Fruit fly (Drosophila melanogaster) whole organism, embryonic: ENCODE results near the gene Tsp29Fb.
A peak's percentile ranks its signal among the peaks of the same experiment; 100 is the strongest.

ENCODE experiments used
- Asciz ChIP-seq: fragments of 200-800 bp; sonication (Bioruptor generic); optimal IDR thresholded peaks from 2 replicates; lab custom pipeline; 2017; ENCODE audit warnings: missing biosample characterization, mild to moderate bottlenecking, missing genetic modification characterization, missing genetic modification reagents
- Blimp-1 ChIP-seq: fragments of 200-800 bp; sonication (Bioruptor generic); optimal IDR thresholded peaks from 3 replicates; lab custom pipeline; 2018; ENCODE audit warnings: missing biosample characterization, missing genetic modification characterization, mild to moderate bottlenecking, moderate library complexity, missing genetic modification reagents
- CG11085 ChIP-seq: fragments of 200-800 bp; sonication (Bioruptor generic); IDR thresholded peaks from 2 replicates; pipeline ENCODE4 v1.3.6; 2022; ENCODE audit warnings: missing biosample characterization, missing genetic modification characterization
- CG11695 ChIP-seq: fragments of 200-800 bp; sonication (Bioruptor generic); IDR thresholded peaks from 3 replicates; pipeline ENCODE4 v1.3.6; 2022; ENCODE audit warnings: missing biosample characterization, missing genetic modification characterization
- CG11723 ChIP-seq: fragments of 200-800 bp; sonication (Bioruptor generic); optimal IDR thresholded peaks from 2 replicates; lab custom pipeline; 2017; ENCODE audit warnings: missing biosample characterization, mild to moderate bottlenecking, missing genetic modification characterization
- CG12155 ChIP-seq: fragments of 200-800 bp; sonication (Bioruptor generic); optimal IDR thresholded peaks from 3 replicates; lab custom pipeline; 2016; ENCODE audit warnings: missing biosample characterization, missing genetic modification characterization
- CG12744 ChIP-seq: fragments of 200-800 bp; sonication (Bioruptor generic); optimal IDR thresholded peaks from 2 replicates; lab custom pipeline; 2016; ENCODE audit warnings: missing biosample characterization, missing genetic modification characterization
- CG12942 ChIP-seq: fragments of 200-800 bp; sonication (Bioruptor generic); optimal IDR thresholded peaks from 3 replicates; lab custom pipeline; 2016; ENCODE audit warnings: missing biosample characterization, missing genetic modification characterization
- CG14050 ChIP-seq: fragments of 200-800 bp; sonication (Bioruptor generic); IDR thresholded peaks from 3 replicates; pipeline ENCODE4 v1.3.6; 2022; ENCODE audit warnings: missing biosample characterization, missing genetic modification characterization
- CG14965 ChIP-seq: fragments of 200-800 bp; sonication (Bioruptor generic); optimal IDR thresholded peaks from 2 replicates; lab custom pipeline; 2016; ENCODE audit warnings: missing biosample characterization, missing genetic modification characterization, borderline replicate concordance
- CG1602 ChIP-seq: fragments of 200-800 bp; sonication (Bioruptor generic); optimal IDR thresholded peaks from 3 replicates; lab custom pipeline; 2016; ENCODE audit warnings: missing biosample characterization, missing genetic modification characterization
- CG17359 ChIP-seq: fragments of 200-800 bp; sonication (Bioruptor generic); optimal IDR thresholded peaks from 3 replicates; lab custom pipeline; 2018; ENCODE audit warnings: missing biosample characterization, mild to moderate bottlenecking, missing genetic modification characterization, moderate library complexity
- CG17385 ChIP-seq: fragments of 200-800 bp; sonication (Bioruptor generic); optimal IDR thresholded peaks from 3 replicates; lab custom pipeline; 2018; ENCODE audit warnings: missing biosample characterization, mild to moderate bottlenecking, missing genetic modification characterization
- CG2678 ChIP-seq: fragments of 200-800 bp; sonication (Bioruptor generic); optimal IDR thresholded peaks from 3 replicates; lab custom pipeline; 2019; ENCODE audit warnings: missing biosample characterization, mild to moderate bottlenecking, missing genetic modification characterization, moderate library complexity
- CG34376 ChIP-seq: fragments of 200-800 bp; sonication (Bioruptor generic); optimal IDR thresholded peaks from 2 replicates; lab custom pipeline; 2018; ENCODE audit warnings: missing biosample characterization, mild to moderate bottlenecking, missing genetic modification characterization
- CG4328 ChIP-seq: fragments of 200-800 bp; sonication (Bioruptor generic); optimal IDR thresholded peaks from 3 replicates; lab custom pipeline; 2017; ENCODE audit warnings: missing biosample characterization, missing genetic modification reagents, missing genetic modification characterization
- CG7839 ChIP-seq: fragments of 200-800 bp; sonication (Bioruptor generic); optimal IDR thresholded peaks from 3 replicates; lab custom pipeline; 2018; ENCODE audit warnings: missing biosample characterization, mild to moderate bottlenecking, missing genetic modification characterization, moderate library complexity
- CG7987 ChIP-seq: fragments of 200-800 bp; sonication (Bioruptor generic); optimal IDR thresholded peaks from 2 replicates; lab custom pipeline; 2018; ENCODE audit warnings: missing biosample characterization, mild to moderate bottlenecking, missing genetic modification characterization, moderate library complexity
- CTCF ChIP-seq: fragments of 200-800 bp; sonication (Bioruptor generic); optimal IDR thresholded peaks from 2 replicates; lab custom pipeline; 2017; ENCODE audit warnings: missing biosample characterization, mild to moderate bottlenecking, missing genetic modification characterization, moderate library complexity
- CrebB ChIP-seq: fragments of 200-800 bp; sonication (Bioruptor generic); optimal IDR thresholded peaks from 3 replicates; lab custom pipeline; 2018; ENCODE audit warnings: missing biosample characterization, mild to moderate bottlenecking, missing genetic modification characterization
- Doc3 ChIP-seq: fragments of 200-800 bp; sonication (Bioruptor generic); IDR thresholded peaks from 3 replicates; pipeline ENCODE4 v1.3.6; 2022; ENCODE audit warnings: missing biosample characterization, missing genetic modification characterization; ENCODE audit not compliant: partially characterized antibody
- HHEX ChIP-seq: fragments of 200-800 bp; sonication (Bioruptor generic); optimal IDR thresholded peaks from 3 replicates; lab custom pipeline; 2017; ENCODE audit warnings: missing biosample characterization, mild to moderate bottlenecking, missing genetic modification characterization, missing genetic modification reagents
- HmgZ ChIP-seq: fragments of 200-800 bp; sonication (Bioruptor generic); optimal IDR thresholded peaks from 2 replicates; lab custom pipeline; 2018; ENCODE audit warnings: missing biosample characterization, mild to moderate bottlenecking, missing genetic modification characterization
- Lim3 ChIP-seq: fragments of 200-800 bp; sonication (Bioruptor generic); IDR thresholded peaks from 2 replicates; pipeline ENCODE4 v1.3.6; 2022; ENCODE audit warnings: missing biosample characterization, missing genetic modification characterization
- Mrtf ChIP-seq: fragments of 200-800 bp; sonication (Bioruptor generic); IDR thresholded peaks from 3 replicates; pipeline ENCODE4 v1.3.6; 2022; ENCODE audit warnings: missing biosample characterization, missing genetic modification characterization
- Oaz ChIP-seq: fragments of 200-800 bp; sonication (Bioruptor generic); IDR thresholded peaks from 2 replicates; pipeline ENCODE4 v1.3.6; 2022; ENCODE audit warnings: missing biosample characterization, missing genetic modification characterization
- Sox100B ChIP-seq: fragments of 200-800 bp; sonication (Bioruptor generic); optimal IDR thresholded peaks from 3 replicates; lab custom pipeline; 2018; ENCODE audit warnings: missing biosample characterization, mild to moderate bottlenecking, missing genetic modification characterization
- Sry-β ChIP-seq: fragments of 200-800 bp; sonication (Bioruptor generic); optimal IDR thresholded peaks from 2 replicates; lab custom pipeline; 2018; ENCODE audit warnings: missing biosample characterization, mild to moderate bottlenecking, missing genetic modification characterization, moderate library complexity
- br ChIP-seq: fragments of >200 bp; optimal IDR thresholded peaks from 2 replicates; lab custom pipeline; 2017
- bsh ChIP-seq, 2 experiments: fragments of 200-800 bp; sonication (Bioruptor generic); optimal IDR thresholded peaks; 2 replicates each; lab custom pipeline; 2017 to 2018; ENCODE audit warnings: mild to moderate bottlenecking in 2 of 2, missing biosample characterization in 2 of 2, missing genetic modification characterization in 2 of 2, moderate library complexity in 1 of 2
- cg ChIP-seq: fragments of 200-800 bp; sonication (Bioruptor generic); optimal IDR thresholded peaks from 3 replicates; lab custom pipeline; 2019; ENCODE audit warnings: missing biosample characterization, mild to moderate bottlenecking, missing genetic modification characterization, moderate library complexity
- corto ChIP-seq: fragments of 200-800 bp; sonication (Bioruptor generic); optimal IDR thresholded peaks from 2 replicates; lab custom pipeline; 2016; ENCODE audit warnings: missing biosample characterization, mild to moderate bottlenecking, missing genetic modification characterization, moderate library complexity
- ems ChIP-seq: fragments of 200-800 bp; sonication (Bioruptor generic); optimal IDR thresholded peaks from 3 replicates; lab custom pipeline; 2016; ENCODE audit warnings: missing biosample characterization, missing genetic modification characterization
- esg ChIP-seq: fragments of 200-800 bp; sonication (Bioruptor generic); conservative IDR thresholded peaks from 2 replicates; pipeline ENCODE4 v1.3.6; 2022; ENCODE audit warnings: missing biosample characterization, missing genetic modification characterization
- exex ChIP-seq: fragments of 200-800 bp; sonication (Bioruptor generic); optimal IDR thresholded peaks from 4 replicates; lab custom pipeline; 2018; ENCODE audit warnings: missing biosample characterization, mild to moderate bottlenecking, missing genetic modification characterization, moderate library complexity
- fd64A ChIP-seq: fragments of 200-800 bp; sonication (Bioruptor generic); optimal IDR thresholded peaks from 3 replicates; lab custom pipeline; 2018; ENCODE audit warnings: missing biosample characterization, mild to moderate bottlenecking, missing genetic modification characterization
- grn ChIP-seq: fragments of 200-800 bp; sonication (Bioruptor generic); optimal IDR thresholded peaks from 3 replicates; lab custom pipeline; 2017; ENCODE audit warnings: missing biosample characterization, missing genetic modification characterization
- nau ChIP-seq: fragments of 200-800 bp; sonication (Bioruptor generic); optimal IDR thresholded peaks from 3 replicates; lab custom pipeline; 2017; ENCODE audit warnings: missing biosample characterization, mild to moderate bottlenecking, missing genetic modification characterization, missing genetic modification reagents
- onecut ChIP-seq: fragments of 200-800 bp; sonication (Bioruptor generic); IDR thresholded peaks from 2 replicates; pipeline ENCODE4 v1.3.6; 2022; ENCODE audit warnings: missing biosample characterization, missing genetic modification characterization
- pita ChIP-seq: fragments of 200-800 bp; sonication (Bioruptor generic); optimal IDR thresholded peaks from 2 replicates; lab custom pipeline; 2017; ENCODE audit warnings: missing biosample characterization, mild to moderate bottlenecking, missing genetic modification characterization
- pnt ChIP-seq: fragments of 200-800 bp; sonication (Bioruptor generic); optimal IDR thresholded peaks from 3 replicates; lab custom pipeline; 2016; ENCODE audit warnings: missing biosample characterization, missing genetic modification characterization
- prd ChIP-seq, 3 experiments: fragments of >200 bp in 2 of 3; fragments of 200-800 bp in 1 of 3; sonication (Bioruptor generic) in 1 of 3; optimal IDR thresholded peaks in 2 of 3; IDR thresholded peaks in 1 of 3; 2 replicates in 2 of 3; 3 replicates in 1 of 3; pipeline versions ENCODE4 v1.3.6 to Lab custom; 2017 to 2022; ENCODE audit warnings: missing biosample characterization in 1 of 3, missing genetic modification characterization in 1 of 3
- salm ChIP-seq: fragments of 200-800 bp; sonication (Bioruptor generic); optimal IDR thresholded peaks from 2 replicates; lab custom pipeline; 2018; ENCODE audit warnings: missing biosample characterization, mild to moderate bottlenecking, missing genetic modification characterization
- sd ChIP-seq: fragments of 200-800 bp; sonication (Bioruptor generic); optimal IDR thresholded peaks from 3 replicates; lab custom pipeline; 2018; ENCODE audit warnings: missing biosample characterization, mild to moderate bottlenecking, missing genetic modification characterization, moderate library complexity
- sens ChIP-seq: fragments of 200-800 bp; sonication (Bioruptor generic); peaks from one replicate; lab custom pipeline; 2016; ENCODE audit warnings: missing biosample characterization, missing genetic modification characterization
- slbo ChIP-seq: fragments of 200-800 bp; sonication (Bioruptor generic); IDR thresholded peaks from 2 replicates; pipeline ENCODE4 v1.3.6; 2022; ENCODE audit warnings: missing biosample characterization, missing genetic modification characterization
- sna ChIP-seq: fragments of 200-800 bp; sonication (Bioruptor generic); IDR thresholded peaks from 2 replicates; pipeline ENCODE4 v1.3.6; 2022; ENCODE audit warnings: missing biosample characterization, missing genetic modification characterization; ENCODE audit not compliant: partially characterized antibody
- sug ChIP-seq: fragments of 200-800 bp; optimal IDR thresholded peaks from 2 replicates; lab custom pipeline; 2019; ENCODE audit warnings: missing biosample characterization, mild to moderate bottlenecking, missing genetic modification characterization, moderate library complexity
- yki ChIP-seq: fragments of >200 bp; optimal IDR thresholded peaks from 3 replicates; lab custom pipeline; 2018

Tsp29Fb gene

DNA sequence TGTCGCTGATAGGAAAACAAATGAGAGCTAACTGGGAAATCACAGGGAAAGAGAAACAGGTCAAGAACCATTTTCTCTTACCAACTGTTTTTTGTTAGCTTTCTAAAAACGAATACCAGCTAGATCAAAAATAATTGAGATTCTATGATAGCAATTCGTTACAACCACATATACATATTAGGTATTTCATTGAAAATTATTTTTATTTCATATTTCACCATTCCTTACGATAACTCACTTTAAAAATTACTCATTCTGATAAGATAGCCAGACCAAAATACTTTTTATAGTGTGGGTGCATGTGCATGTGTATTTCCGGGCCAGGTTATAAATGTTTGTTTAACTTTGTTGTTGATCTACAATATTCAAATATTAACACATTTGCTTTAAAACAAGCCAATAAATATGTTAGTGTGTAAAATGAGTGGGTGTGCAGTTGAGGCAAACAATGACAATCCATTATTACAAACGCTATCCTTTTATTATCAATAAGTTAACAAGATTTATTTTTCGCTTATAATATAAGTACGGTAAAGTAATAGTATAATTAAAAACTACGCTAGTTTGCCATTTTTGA lies 735 bp downstream of the Tsp29Fb start (continued):
- TF ChIP-seq Lim3 (GFP tag; lab: Robert Waterston, UW) (no peak), onecut (peak; percentile 7; the same call in 1 of the 2 replicates), CG12942 (GFP tag; lab: Kevin White, UChicago) (no peak), CG7839 (tag; lab: Kevin White, UChicago) (no peak), Asciz (GFP tag; lab: Kevin White, UChicago) (peak; percentile 67), sna (no peak), corto (GFP tag; lab: Kevin White, UChicago) (no peak), Sry-β (no peak), ems (GFP tag; lab: Kevin White, UChicago) (no peak), yki (lab: Kevin White, UChicago) (no peak), CG17359 (tag; lab: Kevin White, UChicago) (peak; percentile 28), nau (GFP tag; lab: Kevin White, UChicago) (peak; percentile 32), Oaz (GFP tag; lab: Robert Waterston, UW) (no peak), Blimp-1 (GFP tag; lab: Kevin White, UChicago) (peak; percentile 34), CG12155 (GFP tag; lab: Kevin White, UChicago) (no peak), CG7987 (GFP tag; lab: Kevin White, UChicago) (peak; percentile 6), pnt (GFP tag; lab: Kevin White, UChicago) (no peak), HHEX (GFP tag; lab: Kevin White, UChicago) (no peak), Mrtf (no peak), CG11695 (GFP tag; lab: Robert Waterston, UW) (no peak), CG12744 (GFP tag; lab: Kevin White, UChicago) (no peak), prd (optimal IDR thresholded peaks at IDR 0.05; lab: Kevin White, UChicago) (no peak), prd (GFP tag; IDR thresholded peaks at IDR 0.05; lab: Robert Waterston, UW) (no peak), sd (peak; percentile 22), fd64A (GFP tag; lab: Kevin White, UChicago) (peak; percentile 48), CG11723 (GFP tag; lab: Kevin White, UChicago) (no peak), cg (GFP tag; lab: Kevin White, UChicago) (peak; percentile 19), HmgZ (tag; lab: Kevin White, UChicago) (no peak), esg (no peak), CG14965 (GFP tag; lab: Kevin White, UChicago) (no peak), CG4328 (GFP tag; lab: Kevin White, UChicago) (no peak), sens (GFP tag; lab: Kevin White, UChicago) (peak; percentile 58), Doc3 (GFP tag; lab: Robert Waterston, UW) (no peak), bsh (GFP tag; optimal IDR thresholded peaks at IDR 0.05; lab: Kevin White, UChicago) (peak in 1 of 2 experiments; percentile 18), br (no peak), CG14050 (GFP tag; lab: Robert Waterston, UW) (no peak), Sox100B (GFP tag; lab: Kevin White, UChicago) (peak; percentile 34), CG11085 (GFP tag; lab: Robert Waterston, UW) (no peak), pita (no peak), CTCF (GFP tag; lab: Kevin White, UChicago) (no peak), salm (tag; lab: Kevin White, UChicago) (peak; percentile 47)

DNA sequence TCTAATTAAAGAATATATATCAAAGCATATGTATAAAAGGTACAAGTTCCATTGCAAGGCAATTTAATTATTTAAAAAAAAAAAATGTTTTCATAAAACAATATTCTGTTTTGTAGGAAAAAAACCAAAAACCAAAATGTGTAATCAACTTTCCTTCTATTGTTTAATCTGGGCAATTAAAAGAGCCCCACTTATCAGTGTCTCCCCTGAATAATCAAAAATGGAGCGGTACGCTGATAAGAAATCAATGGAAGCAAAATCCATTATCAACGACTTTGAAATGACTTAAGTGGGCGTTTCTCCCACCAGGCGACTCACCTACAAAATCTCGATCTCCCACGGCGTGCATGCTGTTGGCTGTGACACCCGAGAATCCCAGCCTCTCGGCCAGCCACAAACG lies 3.5 kb downstream of the Tsp29Fb start:
- TF ChIP-seq CG2678 (tag; lab: Kevin White, UChicago) (peak; percentile 6), CG17385 (GFP tag; lab: Kevin White, UChicago) (no peak), grn (GFP tag; lab: Kevin White, UChicago) (peak; percentile 42), CG1602 (GFP tag; lab: Kevin White, UChicago) (no peak), exex (tag; lab: Kevin White, UChicago) (peak; percentile 90), sug (tag; lab: Kevin White, UChicago) (peak; percentile 77), CG34376 (GFP tag; lab: Kevin White, UChicago) (peak; percentile 8), Sry-β (no peak), CrebB (tag; lab: Kevin White, UChicago) (no peak), slbo (GFP tag; lab: Robert Waterston, UW) (no peak)
